Worm (Caenorhabditis elegans): ENCODE results near the gene sea-2.
A peak's percentile ranks its signal among the peaks of the same experiment; 100 is the strongest.

sea-2 gene

DNA sequence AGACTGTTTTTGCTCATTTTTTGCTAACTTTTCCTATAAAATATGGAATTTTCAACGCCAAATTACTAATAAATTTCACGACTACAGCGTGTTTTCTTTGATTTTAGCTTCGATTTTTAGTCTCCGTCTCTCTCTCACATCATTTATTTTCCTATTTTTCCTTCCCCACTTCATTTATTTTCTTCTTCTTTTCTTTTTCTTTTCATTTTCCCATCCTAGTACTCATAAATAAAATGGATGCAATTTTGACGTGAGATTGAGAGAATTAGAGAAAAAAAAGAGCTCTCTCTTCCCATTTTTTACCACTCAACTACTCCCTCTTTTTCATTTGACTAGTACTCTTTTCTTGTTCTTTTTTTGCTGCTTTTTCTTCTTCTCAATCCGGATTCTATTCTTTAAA is 10.1 kb downstream of the sea-2 start:
- TF ChIP-seq K02D7.2 (tag; optimal IDR thresholded peaks at IDR 0.05) (no peak), tbx-7 (tag; optimal IDR thresholded peaks at IDR 0.05) (no peak), mec-3 (tag; optimal IDR thresholded peaks at IDR 0.05; ENCODE audit: borderline replicate concordance) (no peak), ttx-3 (tag; optimal IDR thresholded peaks at IDR 0.05) (no peak), C38D4.7 (GFP tag; optimal IDR thresholded peaks at IDR 0.05) (no peak)

DNA sequence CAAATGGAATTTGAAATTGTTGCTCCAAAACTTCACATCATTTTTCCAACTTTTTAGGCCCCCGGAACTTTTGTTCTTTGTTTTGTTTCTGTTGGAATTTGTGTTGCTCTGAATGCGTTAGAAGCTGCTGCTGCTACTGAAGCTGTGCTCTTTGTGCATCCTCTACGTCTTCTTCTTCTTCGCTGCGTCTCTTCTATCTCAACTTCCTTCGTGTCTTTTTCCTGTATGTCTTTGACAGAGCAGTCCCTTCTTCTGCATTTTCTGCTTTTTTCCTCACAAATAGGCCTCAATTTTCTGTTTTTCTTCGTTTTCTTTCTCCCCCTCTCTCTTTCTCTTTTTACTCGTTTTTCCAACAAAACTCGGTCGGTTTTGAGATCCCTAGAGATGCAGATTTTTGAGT is 11.1 kb downstream of the sea-2 start:
- TF ChIP-seq eyg-1 (tag; optimal IDR thresholded peaks at IDR 0.05) = no peak
- TF ChIP-seq unc-55 (GFP tag; optimal IDR thresholded peaks at IDR 0.05) = no peak
- TF ChIP-seq C38D4.7 (GFP tag; optimal IDR thresholded peaks at IDR 0.05) = no peak
- TF ChIP-seq ceh-31 (tag; optimal IDR thresholded peaks at IDR 0.05) = peak; percentile 17

DNA sequence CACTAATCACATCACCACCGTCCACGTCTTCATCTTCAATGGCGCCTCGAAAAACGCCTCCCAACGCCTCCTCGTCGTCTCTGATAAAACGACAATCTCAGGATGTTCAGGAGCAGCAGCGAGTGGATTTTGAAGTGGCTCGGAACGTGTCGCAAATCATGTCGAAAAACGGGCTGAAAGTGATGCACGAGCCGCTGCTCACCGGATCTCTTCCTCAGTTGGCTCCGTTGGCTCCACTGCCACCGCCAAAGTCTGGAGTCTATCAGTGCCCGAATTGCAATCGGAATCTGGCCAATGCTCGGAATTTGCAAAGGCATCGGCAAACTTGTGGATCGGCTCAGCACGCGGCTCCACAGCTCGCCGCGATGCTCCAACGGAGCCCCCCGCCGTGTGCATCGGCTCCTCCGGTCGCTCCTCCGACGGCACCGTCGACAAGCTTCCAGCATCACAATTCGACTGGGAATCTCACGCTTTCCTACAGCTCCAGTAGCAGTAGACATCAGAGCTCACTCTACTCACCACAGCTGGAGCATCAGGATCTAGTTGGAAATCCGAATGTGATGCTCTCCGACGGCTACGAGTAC is 14.2 kb downstream of the sea-2 start:
- TF ChIP-seq pros-1 (tag; optimal IDR thresholded peaks at IDR 0.05) (no peak), sdc-2 (tag; optimal IDR thresholded peaks at IDR 0.05) (peak; percentile 29)

DNA sequence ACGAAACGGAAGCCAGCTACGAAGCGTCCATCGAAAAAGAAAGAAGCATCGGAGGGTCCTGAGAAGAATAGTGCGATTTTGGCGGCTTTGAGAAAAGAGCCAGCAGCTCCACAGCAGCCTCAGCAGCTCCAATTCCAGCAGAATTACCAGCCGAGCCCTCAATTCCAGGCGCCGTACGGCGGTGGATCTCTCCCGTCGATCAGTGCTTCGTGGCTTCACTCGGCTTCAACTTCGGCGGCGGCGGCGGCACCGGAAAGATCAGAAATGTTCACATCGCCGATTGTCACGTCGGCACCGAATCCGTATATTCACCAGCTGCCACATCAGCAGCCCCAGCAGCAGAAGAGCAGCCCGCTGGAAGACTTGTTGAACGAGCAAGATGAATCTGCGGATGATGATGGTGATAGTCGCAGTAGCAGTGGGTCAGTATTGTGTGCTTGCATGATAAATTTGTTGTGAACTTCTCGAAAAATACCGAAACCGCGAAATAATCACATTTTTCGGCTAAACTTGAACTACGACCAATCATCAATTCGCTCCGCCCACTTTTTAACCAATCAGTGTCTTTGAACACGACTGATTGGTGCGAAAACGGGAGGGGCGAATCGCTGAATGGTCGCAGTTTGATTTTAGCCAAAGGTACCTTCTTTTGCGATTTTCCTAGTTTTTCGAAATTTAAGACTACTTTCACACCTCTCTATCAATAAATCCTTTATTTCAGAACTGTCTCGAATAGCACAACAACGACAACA is 15.7 kb downstream of the sea-2 start:
- peak; percentile 88 for TF ChIP-seq nfya-1 (tag; optimal IDR thresholded peaks at IDR 0.05)
- TF ChIP-seq C08G9.2 (tag; optimal IDR thresholded peaks at IDR 0.05) = no peak

DNA sequence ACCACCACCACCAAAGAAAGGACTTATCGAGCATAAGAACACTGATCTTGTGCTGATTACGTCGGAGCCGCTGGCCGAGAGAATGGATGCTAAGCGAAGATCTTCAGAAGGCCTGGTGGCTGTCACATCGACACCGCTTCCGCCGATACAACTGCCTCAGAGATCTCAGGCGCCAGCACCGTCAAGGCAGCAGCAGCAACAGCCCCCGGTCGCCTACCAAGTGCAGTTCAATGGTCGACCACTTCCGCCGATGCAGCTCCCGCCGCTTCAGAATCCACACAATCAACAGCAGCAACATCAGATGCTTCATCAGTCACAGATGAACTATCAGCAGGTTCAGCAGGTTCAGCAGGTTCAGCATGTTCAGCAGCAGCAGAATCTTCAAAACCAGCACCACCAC is 16.9 kb downstream of the sea-2 start:
- TF ChIP-seq pqm-1 (tag; optimal IDR thresholded peaks at IDR 0.05) = no peak
- TF ChIP-seq ceh-22 (tag; optimal IDR thresholded peaks at IDR 0.05) = no peak
- TF ChIP-seq ceh-18 (tag; optimal IDR thresholded peaks at IDR 0.05) = no peak
- no peak for TF ChIP-seq ceh-34 (tag; optimal IDR thresholded peaks at IDR 0.05)
- TF ChIP-seq pat-9 (tag; optimal IDR thresholded peaks at IDR 0.05) = no peak
- no peak for TF ChIP-seq pha-2 (tag; optimal IDR thresholded peaks at IDR 0.05)
- no peak for TF ChIP-seq syd-9 (tag; optimal IDR thresholded peaks at IDR 0.05)
- no peak for TF ChIP-seq unc-3 (GFP tag; conservative IDR thresholded peaks at IDR 0.05)
- TF ChIP-seq unc-3 (tag; optimal IDR thresholded peaks at IDR 0.05) = no peak
- no peak for TF ChIP-seq C38D4.7 (GFP tag; optimal IDR thresholded peaks at IDR 0.05)
- no peak for TF ChIP-seq npax-4 (tag; optimal IDR thresholded peaks at IDR 0.05)
- TF ChIP-seq madf-2 (tag; optimal IDR thresholded peaks at IDR 0.05) = no peak
- no peak for TF ChIP-seq unc-86 (tag; optimal IDR thresholded peaks at IDR 0.05)
- TF ChIP-seq pros-1 (tag; optimal IDR thresholded peaks at IDR 0.05) = no peak
- TF ChIP-seq ceh-24 (tag; optimal IDR thresholded peaks at IDR 0.05) = no peak

DNA sequence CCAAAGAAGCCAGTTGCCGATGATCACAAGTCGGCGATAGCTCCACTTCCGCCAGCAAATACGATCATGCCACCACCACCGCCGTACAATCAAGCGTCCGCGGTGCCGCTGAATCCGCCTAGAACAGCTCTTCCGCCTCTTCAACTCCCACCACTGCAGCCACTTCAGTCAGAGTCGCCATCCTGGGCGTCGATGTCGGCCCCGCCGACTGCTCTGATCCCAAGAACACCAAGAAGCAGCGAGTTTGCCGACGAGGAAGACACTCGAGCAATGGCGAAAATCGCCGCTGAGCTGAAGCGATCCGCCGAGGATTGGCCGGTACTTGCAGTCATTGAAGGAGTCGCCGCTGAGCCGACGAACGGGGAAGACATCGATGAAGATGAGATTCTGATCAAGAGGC is 17.9 kb downstream of the sea-2 start:
- TF ChIP-seq mec-3 (tag; optimal IDR thresholded peaks at IDR 0.05; ENCODE audit: borderline replicate concordance) (peak; percentile 34), pqm-1 (tag; optimal IDR thresholded peaks at IDR 0.05) (no peak), nhr-232 (tag; optimal IDR thresholded peaks at IDR 0.05) (no peak)

- TF ChIP-seq ttx-3 (tag; optimal IDR thresholded peaks at IDR 0.05) (no peak), odd-2 (tag; optimal IDR thresholded peaks at IDR 0.05) (no peak), pax-1 (tag; optimal IDR thresholded peaks at IDR 0.05) (no peak), unc-55 (GFP tag; optimal IDR thresholded peaks at IDR 0.05) (no peak), ceh-14 (tag; optimal IDR thresholded peaks at IDR 0.05) (no peak), gmeb-2 (tag; optimal IDR thresholded peaks at IDR 0.05) (no peak), Y22D7AL.16 (tag; optimal IDR thresholded peaks at IDR 0.05) (no peak), ceh-48 (tag; optimal IDR thresholded peaks at IDR 0.05) (no peak), pros-1 (tag; optimal IDR thresholded peaks at IDR 0.05) (no peak), nfya-1 (tag; optimal IDR thresholded peaks at IDR 0.05) (no peak), fkh-10 (GFP tag; optimal IDR thresholded peaks at IDR 0.05) (no peak), syd-9 (tag; optimal IDR thresholded peaks at IDR 0.05) (no peak), F13H6.1 (tag; optimal IDR thresholded peaks at IDR 0.05) (no peak), ref-2 (tag; optimal IDR thresholded peaks at IDR 0.05) (no peak)
Measured at ce11 chrII:3968808-3969207, 18.6 kb downstream of the sea-2 start.

Measured in whole organism, late embryonic.